Worm (Caenorhabditis elegans): Measurements from ENCODE around the gene Y45F10D.15.

The Y45F10D.15 gene

ce11 chrIV:13776115-13776514, 44.6 kb downstream of the Y45F10D.15 start, which contains the start of gene Y45F10D.16:
TSS of gene Y45F10D.16 (plus strand) at chrIV:13776415.
- TF ChIP-seq F37D6.2 (tag; optimal IDR thresholded peaks at IDR 0.05) (no peak), nhr-25 (tag; optimal IDR thresholded peaks at IDR 0.05; ENCODE audit: borderline replicate concordance, insufficient read depth) (no peak), ceh-20 (GFP tag; IDR thresholded peaks at IDR 0.05) (no peak), ztf-11 (tag; optimal IDR thresholded peaks at IDR 0.05) (no peak), dmd-9 (GFP tag; IDR thresholded peaks at IDR 0.05) (no peak), nhr-10 (tag; optimal IDR thresholded peaks at IDR 0.05) (no peak), spr-3 (GFP tag; optimal IDR thresholded peaks at IDR 0.05) (no peak), dmd-8 (GFP tag; IDR thresholded peaks at IDR 0.05) (no peak), dpl-1 (GFP tag; optimal IDR thresholded peaks at IDR 0.05) (no peak)

DNA sequence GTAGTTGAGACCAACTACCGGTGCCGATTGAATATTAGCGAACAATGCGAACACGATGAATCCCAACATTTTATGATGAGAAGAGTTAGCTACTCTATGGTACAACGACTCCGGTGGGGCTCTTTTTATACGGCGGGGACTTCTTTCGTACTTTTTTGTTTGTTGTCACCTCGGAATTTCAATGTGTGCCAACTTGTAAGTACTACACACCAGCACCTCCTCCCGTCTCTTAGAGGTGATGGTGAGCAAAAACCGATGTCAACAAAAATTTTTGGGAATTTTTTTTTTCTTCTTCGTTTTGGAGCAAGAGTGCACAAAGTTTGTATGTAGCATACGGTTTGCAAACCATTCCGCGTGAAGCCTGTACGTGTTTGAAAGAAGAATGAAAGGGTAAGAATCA, 46.2 kb downstream of the Y45F10D.15 start, which contains the start of gene Y45F10D.2:
TSS of gene Y45F10D.2 (minus strand) at position 101 of the 400 bp plus-strand sequence.
- TF ChIP-seq aha-1 (tag) (peak; percentile 1), egl-43 (GFP tag; IDR thresholded peaks at IDR 0.05) (no peak)

Measured in whole organism, L4 larva.